Fruit fly (Drosophila melanogaster) whole organism, embryonic: ENCODE results near the gene Tollo.
A peak's percentile ranks its signal among the peaks of the same experiment; 100 is the strongest.

Experiments
- Antp ChIP-seq: fragments of 200-800 bp; sonication (Bioruptor generic); optimal IDR thresholded peaks from 3 replicates; lab custom pipeline; 2016; ENCODE audit warnings: missing biosample characterization, missing genetic modification characterization
- Atf-2 ChIP-seq: fragments of 200-800 bp; sonication (Bioruptor generic); optimal IDR thresholded peaks from 2 replicates; lab custom pipeline; 2016; ENCODE audit warnings: missing biosample characterization, missing genetic modification characterization
- BtbVII ChIP-seq: fragments of 200-800 bp; sonication (Bioruptor generic); optimal IDR thresholded peaks from 3 replicates; lab custom pipeline; 2017; ENCODE audit warnings: missing biosample characterization, mild to moderate bottlenecking, missing genetic modification characterization
- CG10366 ChIP-seq: fragments of 200-800 bp; sonication (Bioruptor generic); IDR thresholded peaks from 2 replicates; pipeline ENCODE4 v1.3.6; 2022; ENCODE audit warnings: missing biosample characterization, missing genetic modification characterization
- CG12104 ChIP-seq: fragments of 200-800 bp; sonication (Bioruptor generic); optimal IDR thresholded peaks from 3 replicates; lab custom pipeline; 2016; ENCODE audit warnings: missing biosample characterization, missing genetic modification characterization
- CG12219 ChIP-seq: fragments of 200-800 bp; sonication (Bioruptor generic); optimal IDR thresholded peaks from 3 replicates; lab custom pipeline; 2018; ENCODE audit warnings: missing biosample characterization, mild to moderate bottlenecking, missing genetic modification characterization
- CG14710 ChIP-seq: fragments of 200-800 bp; sonication (Bioruptor generic); optimal IDR thresholded peaks from 3 replicates; lab custom pipeline; 2019; ENCODE audit warnings: missing biosample characterization, mild to moderate bottlenecking, missing genetic modification characterization, moderate library complexity
- CG15479 ChIP-seq: fragments of 200-800 bp; sonication (Bioruptor generic); optimal IDR thresholded peaks from 3 replicates; lab custom pipeline; 2019; ENCODE audit warnings: missing biosample characterization, mild to moderate bottlenecking, missing genetic modification characterization, moderate library complexity
- CG15601 ChIP-seq: fragments of 200-800 bp; sonication (Bioruptor generic); optimal IDR thresholded peaks from 3 replicates; lab custom pipeline; 2019; ENCODE audit warnings: missing biosample characterization, mild to moderate bottlenecking, missing genetic modification characterization, moderate library complexity
- CG1647 ChIP-seq: fragments of 200-800 bp; sonication (Bioruptor generic); optimal IDR thresholded peaks from 3 replicates; lab custom pipeline; 2016; ENCODE audit warnings: missing biosample characterization, missing genetic modification characterization
- CG16779 ChIP-seq: fragments of 200-800 bp; sonication (Bioruptor generic); IDR thresholded peaks from 2 replicates; pipeline ENCODE4 v1.3.6; 2022; ENCODE audit warnings: missing biosample characterization, missing genetic modification characterization
- CG4360 ChIP-seq: fragments of 200-800 bp; sonication (Bioruptor generic); IDR thresholded peaks from 2 replicates; pipeline ENCODE4 v1.3.6; 2022; ENCODE audit warnings: missing biosample characterization, missing genetic modification characterization
- CG4707 ChIP-seq: fragments of 200-800 bp; sonication (Bioruptor generic); optimal IDR thresholded peaks from 2 replicates; lab custom pipeline; 2018; ENCODE audit warnings: missing biosample characterization, mild to moderate bottlenecking, missing genetic modification characterization, moderate library complexity
- CG4730 ChIP-seq: fragments of 200-800 bp; sonication (Bioruptor generic); IDR thresholded peaks from 2 replicates; pipeline ENCODE4 v1.3.6; 2022; ENCODE audit warnings: missing biosample characterization, missing genetic modification characterization
- CG7271 ChIP-seq: fragments of 200-800 bp; sonication (Bioruptor generic); optimal IDR thresholded peaks from 2 replicates; lab custom pipeline; 2018; ENCODE audit warnings: missing biosample characterization, mild to moderate bottlenecking, missing genetic modification characterization, moderate library complexity
- CG7556 ChIP-seq: fragments of 200-800 bp; sonication (Bioruptor generic); optimal IDR thresholded peaks from 2 replicates; lab custom pipeline; 2017; ENCODE audit warnings: missing biosample characterization, mild to moderate bottlenecking, missing genetic modification characterization
- CG9932 ChIP-seq: fragments of 200-800 bp; sonication (Bioruptor generic); IDR thresholded peaks from 2 replicates; pipeline ENCODE4 v1.3.6; 2022; ENCODE audit warnings: missing biosample characterization, missing genetic modification characterization
- D ChIP-seq, 2 experiments: fragments of 200-800 bp in 1 of 2; fragments of >200 bp in 1 of 2; sonication (Bioruptor generic) in 1 of 2; optimal IDR thresholded peaks; 2 replicates in 1 of 2; 3 replicates in 1 of 2; lab custom pipeline; 2017; ENCODE audit warnings: mild to moderate bottlenecking in 1 of 2, missing biosample characterization in 1 of 2, missing genetic modification characterization in 1 of 2, missing genetic modification reagents in 1 of 2
- Deaf1 ChIP-seq: fragments of 200-800 bp; optimal IDR thresholded peaks from 3 replicates; lab custom pipeline; 2019; ENCODE audit warnings: missing biosample characterization, mild to moderate bottlenecking, missing genetic modification characterization, moderate library complexity
- Dfd ChIP-seq, 2 experiments: fragments of >200 bp; optimal IDR thresholded peaks; 2 replicates each; lab custom pipeline; 2017; ENCODE audit warnings: missing biosample characterization in 2 of 2, missing genetic modification characterization in 2 of 2
- Doc2 ChIP-seq: fragments of 200-800 bp; sonication (Bioruptor generic); IDR thresholded peaks from 2 replicates; pipeline ENCODE4 v1.3.6; 2022; ENCODE audit warnings: missing biosample characterization, missing genetic modification characterization
- Eip74EF ChIP-seq, 2 experiments: fragments of 200-800 bp in 1 of 2; fragments of >200 bp in 1 of 2; sonication (Bioruptor generic) in 1 of 2; optimal IDR thresholded peaks; 2 replicates each; lab custom pipeline; 2017 to 2019; ENCODE audit warnings: missing biosample characterization in 2 of 2, missing genetic modification characterization in 2 of 2, mild to moderate bottlenecking in 1 of 2, moderate library complexity in 1 of 2
- Fer1 ChIP-seq: fragments of 200-800 bp; sonication (Bioruptor generic); optimal IDR thresholded peaks from 2 replicates; lab custom pipeline; 2017; ENCODE audit warnings: missing biosample characterization, mild to moderate bottlenecking, missing genetic modification characterization
- Fer3 ChIP-seq: fragments of 200-800 bp; sonication (Bioruptor generic); optimal IDR thresholded peaks from 2 replicates; lab custom pipeline; 2018; ENCODE audit warnings: missing biosample characterization, mild to moderate bottlenecking, missing genetic modification characterization, moderate library complexity
- H15 ChIP-seq: fragments of 200-800 bp; sonication (Bioruptor generic); IDR thresholded peaks from 3 replicates; pipeline ENCODE4 v1.3.6; 2022; ENCODE audit warnings: missing biosample characterization, missing genetic modification characterization
- HLH54F ChIP-seq: fragments of 200-800 bp; sonication (Bioruptor generic); optimal IDR thresholded peaks from 3 replicates; lab custom pipeline; 2016; ENCODE audit warnings: missing biosample characterization, missing genetic modification characterization
- Kr ChIP-seq: fragments of 200-800 bp; sonication (Bioruptor generic); optimal IDR thresholded peaks from 2 replicates; lab custom pipeline; 2017; ENCODE audit warnings: missing biosample characterization, mild to moderate bottlenecking, missing genetic modification characterization
- Max ChIP-seq: fragments of 200-800 bp; sonication (Bioruptor generic); optimal IDR thresholded peaks from 2 replicates; lab custom pipeline; 2016; ENCODE audit warnings: missing biosample characterization, mild to moderate bottlenecking, missing genetic modification characterization
- Meics ChIP-seq: fragments of 200-800 bp; sonication (Bioruptor generic); optimal IDR thresholded peaks from 2 replicates; lab custom pipeline; 2017; ENCODE audit warnings: missing biosample characterization, mild to moderate bottlenecking, missing genetic modification characterization
- YL-1 ChIP-seq: fragments of 200-800 bp; sonication (Bioruptor generic); optimal IDR thresholded peaks from 3 replicates; lab custom pipeline; 2017; ENCODE audit warnings: missing biosample characterization, mild to moderate bottlenecking, missing genetic modification characterization
- az2 ChIP-seq: fragments of 200-800 bp; sonication (Bioruptor generic); optimal IDR thresholded peaks from 3 replicates; lab custom pipeline; 2016; ENCODE audit warnings: missing biosample characterization, missing genetic modification characterization
- bsh ChIP-seq, 2 experiments: fragments of 200-800 bp; sonication (Bioruptor generic); optimal IDR thresholded peaks; 2 replicates each; lab custom pipeline; 2017 to 2018; ENCODE audit warnings: mild to moderate bottlenecking in 2 of 2, missing biosample characterization in 2 of 2, missing genetic modification characterization in 2 of 2, moderate library complexity in 1 of 2
- btn ChIP-seq: fragments of 200-800 bp; sonication (Bioruptor generic); optimal IDR thresholded peaks from 2 replicates; lab custom pipeline; 2016; ENCODE audit warnings: missing biosample characterization, missing genetic modification characterization
- cad ChIP-seq: fragments of >200 bp; optimal IDR thresholded peaks from 2 replicates; lab custom pipeline; 2017; ENCODE audit warnings: missing biosample characterization, missing genetic modification characterization
- crol ChIP-seq: fragments of 200-800 bp; sonication (Bioruptor generic); IDR thresholded peaks from 2 replicates; pipeline ENCODE4 v1.3.6; 2022; ENCODE audit warnings: missing biosample characterization, missing genetic modification characterization
- disco-r ChIP-seq: fragments of 200-800 bp; sonication (Bioruptor generic); optimal IDR thresholded peaks from 2 replicates; lab custom pipeline; 2016; ENCODE audit warnings: missing biosample characterization, missing genetic modification characterization
- dpn ChIP-seq, 2 experiments: fragments of 200-800 bp; sonication (Bioruptor generic); optimal IDR thresholded peaks; 3 replicates each; lab custom pipeline; 2016; ENCODE audit warnings: missing biosample characterization in 2 of 2, missing genetic modification characterization in 2 of 2
- gce ChIP-seq: fragments of 200-800 bp; sonication (Bioruptor generic); IDR thresholded peaks from 3 replicates; pipeline ENCODE4 v1.3.6; 2022; ENCODE audit warnings: missing biosample characterization, missing genetic modification characterization
- nom ChIP-seq: fragments of 200-800 bp; sonication (Bioruptor generic); optimal IDR thresholded peaks from 2 replicates; lab custom pipeline; 2017; ENCODE audit warnings: missing biosample characterization, missing genetic modification characterization, mild to moderate bottlenecking, moderate library complexity, missing genetic modification reagents
- p53 ChIP-seq: fragments of 200-800 bp; sonication (Bioruptor generic); optimal IDR thresholded peaks from 2 replicates; lab custom pipeline; 2016; ENCODE audit warnings: missing biosample characterization, missing genetic modification characterization
- pum ChIP-seq: fragments of 200-800 bp; sonication (Bioruptor generic); optimal IDR thresholded peaks from 2 replicates; lab custom pipeline; 2016; ENCODE audit warnings: missing biosample characterization, missing genetic modification characterization
- sc ChIP-seq, 3 experiments: fragments of >200 bp in 2 of 3; fragments of 200-800 bp in 1 of 3; sonication (Bioruptor generic) in 1 of 3; optimal IDR thresholded peaks; 2 replicates in 2 of 3; 3 replicates in 1 of 3; lab custom pipeline; 2017; ENCODE audit warnings: mild to moderate bottlenecking in 1 of 3, missing biosample characterization in 1 of 3, missing genetic modification characterization in 1 of 3, missing genetic modification reagents in 1 of 3
- tll ChIP-seq, 2 experiments: fragments of 200-800 bp in 1 of 2; fragments of >200 bp in 1 of 2; sonication (Bioruptor generic) in 1 of 2; optimal IDR thresholded peaks; 2 replicates each; lab custom pipeline; 2017 to 2019; ENCODE audit warnings: missing biosample characterization in 2 of 2, missing genetic modification characterization in 2 of 2, mild to moderate bottlenecking in 1 of 2, moderate library complexity in 1 of 2
- zen ChIP-seq: fragments of 200-800 bp; sonication (Bioruptor generic); optimal IDR thresholded peaks from 3 replicates; lab custom pipeline; 2018; ENCODE audit warnings: missing biosample characterization, mild to moderate bottlenecking, missing genetic modification characterization, moderate library complexity

Tollo gene

dm6 chr3L:15214348-15215238 lies 20.8 kb upstream of the Tollo start:
- TF ChIP-seq CG12104 (GFP tag; lab: Kevin White, UChicago) (no peak), crol (GFP tag; lab: Robert Waterston, UW) (peak; percentile 76)

dm6 chr3L:15220322-15220721 lies 15.1 kb upstream of the Tollo start:
- TF ChIP-seq Atf-2 (GFP tag; lab: Kevin White, UChicago) (no peak), bsh (GFP tag; optimal IDR thresholded peaks at IDR 0.05; lab: Kevin White, UChicago) (peak in 1 of 2 experiments; percentile 4), CG10366 (no peak), Kr (GFP tag; lab: Kevin White, UChicago) (no peak), CG16779 (no peak), nom (GFP tag; lab: Kevin White, UChicago) (peak; percentile 36)

dm6 chr3L:15222271-15222670 lies 13.1 kb upstream of the Tollo start:
- TF ChIP-seq Doc2 (no peak), CG12219 (no peak), az2 (GFP tag; lab: Kevin White, UChicago) (no peak), Meics (GFP tag; lab: Kevin White, UChicago) (no peak), gce (no peak), CG7271 (tag; lab: Kevin White, UChicago) (no peak), BtbVII (GFP tag; lab: Kevin White, UChicago) (no peak), HLH54F (GFP tag; lab: Kevin White, UChicago) (no peak), CG7556 (GFP tag; lab: Kevin White, UChicago) (no peak), Deaf1 (tag; lab: Kevin White, UChicago) (no peak), H15 (no peak), dpn (GFP tag; optimal IDR thresholded peaks at IDR 0.05; lab: Kevin White, UChicago) (no peak), Max (GFP tag; lab: Kevin White, UChicago) (no peak), CG14710 (tag; lab: Kevin White, UChicago) (no peak), pum (no peak), CG4730 (no peak), Fer1 (GFP tag; lab: Kevin White, UChicago) (no peak)

dm6 chr3L:15223761-15224160 lies 11.7 kb upstream of the Tollo start:
- TF ChIP-seq CG7271 (tag; lab: Kevin White, UChicago), result peak; percentile 70
- TF ChIP-seq CG15601, result no peak
- peak; percentile 95 for TF ChIP-seq zen (tag; lab: Kevin White, UChicago)
- no peak for TF ChIP-seq YL-1 (GFP tag; lab: Kevin White, UChicago)
- TF ChIP-seq CG1647 (GFP tag; lab: Kevin White, UChicago), result no peak
- TF ChIP-seq p53 (GFP tag; lab: Kevin White, UChicago), result no peak
- no peak for TF ChIP-seq CG4360 (GFP tag; lab: Robert Waterston, UW)
- no peak for TF ChIP-seq disco-r (GFP tag; lab: Kevin White, UChicago)
- no peak for TF ChIP-seq Antp
- no peak for TF ChIP-seq Fer3 (tag; lab: Kevin White, UChicago)
- peak in 1 of 2 experiments; percentile 99 for TF ChIP-seq tll (GFP tag; optimal IDR thresholded peaks at IDR 0.05; lab: Kevin White, UChicago)
- TF ChIP-seq btn (GFP tag; lab: Kevin White, UChicago), result no peak
- peak; percentile 12 for TF ChIP-seq CG15479 (GFP tag; lab: Kevin White, UChicago)
- TF ChIP-seq Eip74EF (GFP tag; optimal IDR thresholded peaks at IDR 0.05; lab: Kevin White, UChicago), result no peak
- peak; percentile 39 for TF ChIP-seq cad (GFP tag; lab: Kevin White, UChicago)
- no peak for TF ChIP-seq CG9932
- TF ChIP-seq sc (optimal IDR thresholded peaks at IDR 0.05; lab: Kevin White, UChicago), result no peak
- TF ChIP-seq sc (GFP tag; optimal IDR thresholded peaks at IDR 0.05; lab: Kevin White, UChicago), result no peak
- peak; percentile 26 for TF ChIP-seq D (optimal IDR thresholded peaks at IDR 0.05; lab: Kevin White, UChicago)
- no peak for TF ChIP-seq D (GFP tag; optimal IDR thresholded peaks at IDR 0.05; lab: Kevin White, UChicago)
- TF ChIP-seq Dfd (GFP tag; optimal IDR thresholded peaks at IDR 0.05; lab: Kevin White, UChicago), result no peak
- no peak for TF ChIP-seq CG4707 (GFP tag; lab: Kevin White, UChicago)
- no peak for TF ChIP-seq HLH54F (GFP tag; lab: Kevin White, UChicago)
